Worm (Caenorhabditis elegans) whole organism, L1 larva: ENCODE measurements around the gene spp-10.
A peak's percentile ranks its signal among the peaks of the same experiment; 100 is the strongest.

ENCODE experiments used
- C04F5.9 ChIP-seq: sonication (generic microtip); optimal IDR thresholded peaks from 2 replicates; lab custom pipeline; 2016; ENCODE audit warnings: missing genetic modification characterization, missing compliant biosample characterization
- Y116A8C.19 ChIP-seq: sonication (generic microtip); optimal IDR thresholded peaks from 2 replicates; lab custom pipeline; 2016; ENCODE audit warnings: missing compliant biosample characterization, missing genetic modification characterization, borderline replicate concordance
- aha-1 ChIP-seq: fragments of 150-350 bp; optimal IDR thresholded peaks from 2 replicates; lab custom pipeline; 2014; ENCODE audit warnings: missing biosample characterization, missing genetic modification characterization
- alr-1 ChIP-seq: fragments of 200-800 bp; sonication (Bioruptor generic); optimal IDR thresholded peaks from 2 replicates; lab custom pipeline; 2018; ENCODE audit warnings: borderline replicate concordance, mild to moderate bottlenecking, missing genetic modification characterization, missing compliant biosample characterization
- aly-2 ChIP-seq: fragments of 150-350 bp; optimal IDR thresholded peaks from 2 replicates; lab custom pipeline; 2014; ENCODE audit warnings: missing biosample characterization, missing genetic modification characterization
- ceh-63 ChIP-seq: fragments of 200-800 bp; sonication (Bioruptor generic); optimal IDR thresholded peaks from 2 replicates; lab custom pipeline; 2018; ENCODE audit warnings: mild to moderate bottlenecking, missing genetic modification characterization, missing compliant biosample characterization
- ceh-90 ChIP-seq: sonication (generic microtip); optimal IDR thresholded peaks from 2 replicates; lab custom pipeline; 2016; ENCODE audit warnings: missing genetic modification characterization, missing compliant biosample characterization
- ces-1 ChIP-seq: fragments of 150-350 bp; optimal IDR thresholded peaks from 2 replicates; lab custom pipeline; 2014; ENCODE audit warnings: missing biosample characterization, missing genetic modification reagents, missing genetic modification characterization
- efl-1 ChIP-seq, 4 experiments: fragments of 150-350 bp; optimal IDR thresholded peaks in 3 of 4; peaks in 1 of 4; 1 replicate in 1 of 4; 2 replicates in 3 of 4; lab custom pipeline; 2014; ENCODE audit warnings: missing biosample characterization in 2 of 4, missing genetic modification characterization in 2 of 4, missing genetic modification reagents in 2 of 4
- egl-13 ChIP-seq: sonication (generic microtip); optimal IDR thresholded peaks from 2 replicates; lab custom pipeline; 2016; ENCODE audit warnings: missing genotype, missing genetic modification reagents, missing genetic modification characterization, missing compliant biosample characterization
- elt-2 ChIP-seq: sonication (generic microtip); optimal IDR thresholded peaks from 2 replicates; lab custom pipeline; 2016; ENCODE audit warnings: missing genetic modification characterization, mild to moderate bottlenecking, inconsistent platforms, missing compliant biosample characterization, missing genetic modification reagents
- elt-3 ChIP-seq, 6 experiments: fragments of 150-350 bp in 1 of 6; sonication (generic microtip); optimal IDR thresholded peaks; 2 replicates each; lab custom pipeline; 2017 to 2018; ENCODE audit warnings: missing biosample characterization in 6 of 6, missing genetic modification characterization in 6 of 6, inconsistent platforms in 1 of 6
- ets-5 ChIP-seq: fragments of 200-800 bp; sonication (Bioruptor generic); IDR thresholded peaks from 2 replicates; pipeline ENCODE4 v1.3.6; 2022; ENCODE audit warnings: missing genetic modification characterization, missing compliant biosample characterization
- fkh-10 ChIP-seq: sonication (generic microtip); optimal IDR thresholded peaks from 2 replicates; lab custom pipeline; 2017; ENCODE audit warnings: missing biosample characterization, missing genetic modification reagents, missing genetic modification characterization
- fkh-4 ChIP-seq: sonication (generic microtip); optimal IDR thresholded peaks from 2 replicates; lab custom pipeline; 2016; ENCODE audit warnings: missing compliant biosample characterization, missing genetic modification characterization, borderline replicate concordance
- fos-1 ChIP-seq: fragments of 150-350 bp; optimal IDR thresholded peaks from 2 replicates; lab custom pipeline; 2014; ENCODE audit warnings: missing biosample characterization, missing genetic modification characterization
- hlh-4 ChIP-seq: sonication (generic microtip); optimal IDR thresholded peaks from 2 replicates; lab custom pipeline; 2016; ENCODE audit warnings: mild to moderate bottlenecking, missing genetic modification characterization, missing compliant biosample characterization
- hpl-2 ChIP-seq: fragments of 150-350 bp; optimal IDR thresholded peaks from 2 replicates; lab custom pipeline; 2014; ENCODE audit warnings: missing biosample characterization, missing genetic modification reagents, missing genetic modification characterization
- irx-1 ChIP-seq: sonication (generic microtip); optimal IDR thresholded peaks from 2 replicates; lab custom pipeline; 2016; ENCODE audit warnings: missing genetic modification characterization, missing compliant biosample characterization
- isw-1 ChIP-seq: fragments of 200-800 bp; sonication (Bioruptor generic); IDR thresholded peaks from 2 replicates; pipeline ENCODE4 v1.3.6; 2022; ENCODE audit warnings: missing genetic modification characterization, missing compliant biosample characterization
- lin-13 ChIP-seq: fragments of 150-350 bp; optimal IDR thresholded peaks from 2 replicates; lab custom pipeline; 2014; ENCODE audit warnings: missing biosample characterization, missing genetic modification reagents, missing genetic modification characterization
- lin-14 ChIP-seq: fragments of 200-800 bp; sonication (Bioruptor generic); optimal IDR thresholded peaks from 2 replicates; lab custom pipeline; 2018; ENCODE audit warnings: mild to moderate bottlenecking, missing genetic modification characterization, moderate library complexity, missing compliant biosample characterization
- lin-15B ChIP-seq: fragments of 150-350 bp; sonication (generic microtip); optimal IDR thresholded peaks from 3 replicates; lab custom pipeline; 2014; ENCODE audit warnings: missing biosample characterization, missing genetic modification characterization
- lin-35 ChIP-seq, 2 experiments: fragments of 150-350 bp; optimal IDR thresholded peaks; 2 replicates each; lab custom pipeline; 2014; ENCODE audit warnings: missing biosample characterization in 2 of 2, missing genetic modification characterization in 2 of 2, missing genetic modification reagents in 2 of 2
- lir-3 ChIP-seq: sonication (generic microtip); optimal IDR thresholded peaks from 2 replicates; lab custom pipeline; 2016; ENCODE audit warnings: mild to moderate bottlenecking, missing genetic modification characterization, moderate library complexity, missing compliant biosample characterization; ENCODE audit not compliant: poor library complexity
- lsy-2 ChIP-seq, 2 experiments: fragments of 150-350 bp; optimal IDR thresholded peaks; 2 replicates each; lab custom pipeline; 2014; ENCODE audit warnings: missing biosample characterization in 2 of 2, missing genetic modification characterization in 2 of 2
- mab-9 ChIP-seq: fragments of 200-800 bp; sonication (Bioruptor generic); IDR thresholded peaks from 2 replicates; pipeline ENCODE4 v1.3.6; 2022; ENCODE audit warnings: missing genetic modification reagents, missing genetic modification characterization, missing compliant biosample characterization
- mef-2 ChIP-seq: fragments of 150-350 bp; optimal IDR thresholded peaks from 2 replicates; lab custom pipeline; 2014; ENCODE audit warnings: missing biosample characterization, missing genetic modification characterization
- nhr-12 ChIP-seq: sonication (generic microtip); optimal IDR thresholded peaks from 2 replicates; lab custom pipeline; 2017; ENCODE audit warnings: missing biosample characterization, missing genetic modification characterization
- nhr-19 ChIP-seq: fragments of 200-800 bp; sonication (Bioruptor generic); conservative IDR thresholded peaks from 2 replicates; pipeline ENCODE4 v1.3.6; 2022; ENCODE audit warnings: missing genetic modification characterization, missing compliant biosample characterization
- nhr-20 ChIP-seq: sonication (generic microtip); optimal IDR thresholded peaks from 2 replicates; lab custom pipeline; 2016; ENCODE audit warnings: mild to moderate bottlenecking, missing genetic modification characterization, missing compliant biosample characterization
- nhr-237 ChIP-seq: fragments of 150-350 bp; optimal IDR thresholded peaks from 2 replicates; lab custom pipeline; 2014; ENCODE audit warnings: missing biosample characterization, missing genetic modification characterization
- nhr-28 ChIP-seq: fragments of 150-350 bp; optimal IDR thresholded peaks from 2 replicates; lab custom pipeline; 2014; ENCODE audit warnings: missing biosample characterization, missing genetic modification characterization
- nhr-47 ChIP-seq: sonication (generic microtip); optimal IDR thresholded peaks from 2 replicates; lab custom pipeline; 2016; ENCODE audit warnings: mild to moderate bottlenecking, missing genetic modification characterization, moderate library complexity, missing compliant biosample characterization
- nhr-71 ChIP-seq: sonication (generic microtip); optimal IDR thresholded peaks from 2 replicates; lab custom pipeline; 2016; ENCODE audit warnings: mild to moderate bottlenecking, missing genetic modification characterization, moderate library complexity, missing compliant biosample characterization
- nhr-76 ChIP-seq: sonication (generic microtip); optimal IDR thresholded peaks from 2 replicates; lab custom pipeline; 2017; ENCODE audit warnings: missing biosample characterization, missing genetic modification characterization
- nhr-77 ChIP-seq: fragments of 150-350 bp; optimal IDR thresholded peaks from 2 replicates; lab custom pipeline; 2014; ENCODE audit warnings: missing biosample characterization, missing genetic modification characterization
- nhr-85 ChIP-seq: sonication (generic microtip); peaks from one replicate; lab custom pipeline; 2016; ENCODE audit warnings: missing genetic modification characterization, inconsistent platforms, missing compliant biosample characterization
- pag-3 ChIP-seq: sonication (generic microtip); optimal IDR thresholded peaks from 2 replicates; lab custom pipeline; 2017; ENCODE audit warnings: missing genetic modification characterization, mild to moderate bottlenecking, missing compliant biosample characterization, antibody characterized with exemption, borderline replicate concordance; ENCODE audit not compliant: insufficient read depth
- pax-3 ChIP-seq: fragments of 200-800 bp; sonication (Bioruptor generic); optimal IDR thresholded peaks from 2 replicates; lab custom pipeline; 2018; ENCODE audit warnings: mild to moderate bottlenecking, missing genetic modification characterization, moderate library complexity, missing compliant biosample characterization
- pqm-1 ChIP-seq: sonication (generic microtip); optimal IDR thresholded peaks from 3 replicates; lab custom pipeline; 2017; ENCODE audit warnings: missing biosample characterization, missing genetic modification characterization
- rnt-1 ChIP-seq: sonication (generic microtip); optimal IDR thresholded peaks from 2 replicates; lab custom pipeline; 2016; ENCODE audit warnings: mild to moderate bottlenecking, missing genetic modification characterization, moderate library complexity, missing compliant biosample characterization
- skn-1 ChIP-seq: fragments of 150-350 bp; optimal IDR thresholded peaks from 2 replicates; lab custom pipeline; 2014; ENCODE audit warnings: missing biosample characterization, missing genetic modification characterization
- snu-23 ChIP-seq: sonication (generic microtip); optimal IDR thresholded peaks from 2 replicates; lab custom pipeline; 2016; ENCODE audit warnings: missing genetic modification characterization, missing compliant biosample characterization
- sox-4 ChIP-seq: sonication (generic microtip); optimal IDR thresholded peaks from 2 replicates; lab custom pipeline; 2016; ENCODE audit warnings: missing genetic modification characterization, missing compliant biosample characterization
- sup-37 ChIP-seq: fragments of 200-800 bp; sonication (Bioruptor generic); optimal IDR thresholded peaks from 2 replicates; lab custom pipeline; 2018; ENCODE audit warnings: mild to moderate bottlenecking, missing genetic modification characterization, missing compliant biosample characterization
- tbx-2 ChIP-seq: sonication (generic microtip); optimal IDR thresholded peaks from 2 replicates; lab custom pipeline; 2016; ENCODE audit warnings: missing genetic modification characterization, missing compliant biosample characterization
- tlp-1 ChIP-seq: fragments of 150-350 bp; optimal IDR thresholded peaks from 2 replicates; lab custom pipeline; 2014; ENCODE audit warnings: missing biosample characterization, missing genetic modification characterization
- vab-15 ChIP-seq: sonication (generic microtip); optimal IDR thresholded peaks from 2 replicates; lab custom pipeline; 2017; ENCODE audit warnings: missing genotype, mild to moderate bottlenecking, missing genetic modification characterization, missing compliant biosample characterization
- ztf-4 ChIP-seq: fragments of 150-350 bp; optimal IDR thresholded peaks from 2 replicates; lab custom pipeline; 2014; ENCODE audit warnings: missing biosample characterization, missing genetic modification characterization

spp-10 gene

ce11 chrIV:8527598-8528012 lies 50.6 kb downstream of the spp-10 start (continued):
- peak; percentile 97 for TF ChIP-seq nhr-71 (tag; lab: Kevin White, UChicago)
- peak; percentile 98 for TF ChIP-seq nhr-20
- peak; percentile 88 for TF ChIP-seq ztf-4 (tag; lab: Kevin White, UChicago)
- TF ChIP-seq pax-3 (tag; lab: Kevin White, UChicago) = peak; percentile 40
- TF ChIP-seq tbx-2 (tag; lab: Kevin White, UChicago) = peak; percentile 90
- TF ChIP-seq pag-3 (tag; lab: Kevin White, UChicago) = no peak
- peak; percentile 6 for TF ChIP-seq sox-4
- peak in 5 of 6 experiments; percentile 43 to 98 (median 73) for TF ChIP-seq elt-3 (tag; optimal IDR thresholded peaks at IDR 0.05; lab: Kevin White, UChicago)
- TF ChIP-seq skn-1 = peak; percentile 49
- TF ChIP-seq nhr-47 (tag; lab: Kevin White, UChicago) = peak; percentile 79
- peak; percentile 90 for TF ChIP-seq lin-14 (GFP tag; lab: Kevin White, UChicago)
- peak; percentile 60 to 84 for TF ChIP-seq lsy-2 (tag; optimal IDR thresholded peaks at IDR 0.05; lab: Kevin White, UChicago)
- no peak for TF ChIP-seq lin-15B
- no peak for TF ChIP-seq ceh-63
- no peak for TF ChIP-seq aly-2 (tag; lab: Kevin White, UChicago)

- TF ChIP-seq lin-35 (GFP tag; optimal IDR thresholded peaks at IDR 0.05; lab: Kevin White, UChicago) (peak in 1 of 2 experiments; percentile 46), Y116A8C.19 (tag; lab: Kevin White, UChicago) (no peak), nhr-12 (tag; lab: Kevin White, UChicago) (no peak), sox-4 (no peak), isw-1 (GFP tag; lab: Robert Waterston, UW) (no peak), sup-37 (GFP tag; lab: Kevin White, UChicago) (no peak), nhr-76 (no peak), egl-13 (tag; lab: Kevin White, UChicago) (no peak), irx-1 (no peak), mef-2 (tag; lab: Kevin White, UChicago) (no peak), nhr-77 (tag; lab: Kevin White, UChicago) (no peak), elt-3 (tag; optimal IDR thresholded peaks at IDR 0.05; lab: Kevin White, UChicago) (peak in 3 of 6 experiments; percentile 29 to 76 (median 68)), nhr-47 (tag; lab: Kevin White, UChicago) (peak; percentile 1), vab-15 (no peak), mab-9 (GFP tag; lab: Robert Waterston, UW) (no peak), efl-1 (optimal IDR thresholded peaks at IDR 0.05; lab: Kevin White, UChicago) (no peak), efl-1 (GFP tag; optimal IDR thresholded peaks at IDR 0.05 in 1 of 2; lab: Kevin White, UChicago) (peak in 1 of 2 experiments; percentile 94), nhr-237 (tag; lab: Kevin White, UChicago) (no peak), lin-13 (GFP tag; lab: Kevin White, UChicago) (no peak), snu-23 (GFP tag; lab: Kevin White, UChicago) (peak; percentile 11), ets-5 (GFP tag; lab: Robert Waterston, UW) (no peak), tlp-1 (tag; lab: Kevin White, UChicago) (no peak), nhr-28 (tag; lab: Kevin White, UChicago) (no peak), nhr-19 (GFP tag; lab: Robert Waterston, UW) (peak; percentile 63), hlh-4 (tag; lab: Kevin White, UChicago) (no peak), lir-3 (tag; lab: Kevin White, UChicago) (no peak), nhr-20 (peak; percentile 72), hpl-2 (GFP tag; lab: Kevin White, UChicago) (no peak), fos-1 (tag; lab: Kevin White, UChicago) (no peak), ces-1 (GFP tag; lab: Kevin White, UChicago) (no peak), alr-1 (no peak), pax-3 (tag; lab: Kevin White, UChicago) (no peak), elt-2 (tag; lab: Kevin White, UChicago) (peak; percentile 89), nhr-85 (tag; lab: Kevin White, UChicago) (peak; percentile 5), fkh-4 (tag; lab: Kevin White, UChicago) (no peak), skn-1 (no peak), aha-1 (tag; lab: Kevin White, UChicago) (no peak), lsy-2 (tag; optimal IDR thresholded peaks at IDR 0.05; lab: Kevin White, UChicago) (no peak), fkh-10 (GFP tag; lab: Kevin White, UChicago) (no peak), C04F5.9 (tag; lab: Kevin White, UChicago) (no peak), rnt-1 (tag; lab: Kevin White, UChicago) (no peak), lin-15B (no peak), ceh-90 (tag; lab: Kevin White, UChicago) (no peak), aly-2 (tag; lab: Kevin White, UChicago) (no peak), pqm-1 (tag; lab: Kevin White, UChicago) (no peak)
These were observed 51.4 kb downstream of the spp-10 start for ce11 chrIV:8528345-8528744.
